Fruit fly (Drosophila melanogaster): ENCODE measurements around the gene Dad.

Dad gene

DNA sequence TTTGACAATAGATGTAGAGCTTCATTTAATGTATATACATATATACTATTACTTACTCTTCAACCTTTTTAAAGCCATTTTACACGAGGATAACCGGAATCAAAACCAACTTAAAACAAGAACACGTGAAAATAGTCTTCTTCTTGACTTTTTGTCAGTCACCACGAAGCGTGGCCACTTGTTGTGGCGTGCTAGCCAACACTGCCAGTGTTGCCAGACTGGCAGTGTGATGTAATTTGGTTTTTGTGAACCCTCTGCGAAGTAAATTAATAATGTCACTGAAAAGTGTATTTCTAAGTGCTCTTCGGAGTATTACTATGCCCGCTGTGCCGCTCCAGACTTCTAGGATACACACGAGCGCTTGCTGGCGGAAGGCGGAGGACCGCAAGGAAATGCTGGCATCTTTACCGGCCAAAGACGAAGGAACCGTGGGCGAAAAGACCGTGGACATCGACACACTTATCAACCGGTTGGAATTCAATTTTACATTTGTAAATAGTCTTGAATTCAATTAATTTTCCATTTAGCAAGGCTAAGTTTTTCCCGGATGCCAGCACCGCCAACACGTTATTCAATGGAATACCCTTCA, 18.8 kb downstream of the Dad start, which contains the start of the genes Ns1 and mRpS11 (continued):
- TF ChIP-seq CG1529 (GFP tag; optimal IDR thresholded peaks at IDR 0.05) = no peak
- no peak for TF ChIP-seq D19B (GFP tag; optimal IDR thresholded peaks at IDR 0.05)
- no peak for TF ChIP-seq stc (GFP tag; IDR thresholded peaks at IDR 0.05)
- no peak for TF ChIP-seq pros (GFP tag; optimal IDR thresholded peaks at IDR 0.05)
- peak; percentile 57; the same call in 2 of the 3 replicates for TF ChIP-seq Opbp (GFP tag; IDR thresholded peaks at IDR 0.05; ENCODE audit: partially characterized antibody)
- TF ChIP-seq klu (GFP tag; IDR thresholded peaks at IDR 0.05) = no peak
- TF ChIP-seq CG8089 (GFP tag; optimal IDR thresholded peaks at IDR 0.05) = no peak
- peak; percentile 39; the same call in 1 of the 2 replicates for TF ChIP-seq onecut (GFP tag; IDR thresholded peaks at IDR 0.05)
- TF ChIP-seq gsb (GFP tag; IDR thresholded peaks at IDR 0.05) = no peak
- no peak for TF ChIP-seq CG4730 (GFP tag; IDR thresholded peaks at IDR 0.05)
- TF ChIP-seq CG9932 (GFP tag; IDR thresholded peaks at IDR 0.05) = peak; percentile 64
- TF ChIP-seq z (GFP tag; IDR thresholded peaks at IDR 0.05) = no peak
- TF ChIP-seq lov (optimal IDR thresholded peaks at IDR 0.05) = no peak
- 0 out of 3 replicates have a peak, but pooled peaks have one; percentile 8 for TF ChIP-seq lov (GFP tag; IDR thresholded peaks at IDR 0.05)
- no peak for TF ChIP-seq tup (GFP tag; optimal IDR thresholded peaks at IDR 0.05)
- peak; percentile 29 for TF ChIP-seq CG13296 (GFP tag; optimal IDR thresholded peaks at IDR 0.05)
- peak; percentile 52; the same call in 2 of the 3 replicates for TF ChIP-seq CG6791 (GFP tag; IDR thresholded peaks at IDR 0.05; ENCODE audit: partially characterized antibody)
- TF ChIP-seq sc (optimal IDR thresholded peaks at IDR 0.05) = no peak
- no peak for TF ChIP-seq sc (GFP tag; optimal IDR thresholded peaks at IDR 0.05)
- peak; percentile 3 for TF ChIP-seq CG4854 (GFP tag; optimal IDR thresholded peaks at IDR 0.05)
- no peak for TF ChIP-seq CG11723 (GFP tag; optimal IDR thresholded peaks at IDR 0.05)
- peak; percentile 94 for TF ChIP-seq Med (GFP tag)
- TF ChIP-seq CG1647 (GFP tag; optimal IDR thresholded peaks at IDR 0.05) = no peak
- TF ChIP-seq peb (GFP tag; IDR thresholded peaks at IDR 0.05) = no peak
- TF ChIP-seq CG17328 (GFP tag; IDR thresholded peaks at IDR 0.05) = no peak
- no peak for TF ChIP-seq kay (GFP tag; optimal IDR thresholded peaks at IDR 0.05)
- TF ChIP-seq CG13894 (tag; optimal IDR thresholded peaks at IDR 0.05) = peak; percentile 20
- no peak for TF ChIP-seq Hr78 (GFP tag; optimal IDR thresholded peaks at IDR 0.05)
- TF ChIP-seq insv (GFP tag; optimal IDR thresholded peaks at IDR 0.05) = peak in 1 of 2 experiments; percentile 11
- TF ChIP-seq CG3847 (GFP tag; IDR thresholded peaks at IDR 0.05) = peak; percentile 63
- TF ChIP-seq CG10431 (GFP tag; optimal IDR thresholded peaks at IDR 0.05) = no peak
- no peak for TF ChIP-seq zen2 (GFP tag; IDR thresholded peaks at IDR 0.05; ENCODE audit: partially characterized antibody)
- no peak for TF ChIP-seq NK7.1 (GFP tag; optimal IDR thresholded peaks at IDR 0.05)
- TF ChIP-seq vnd (GFP tag; IDR thresholded peaks at IDR 0.05; ENCODE audit: partially characterized antibody) = no peak
- no peak for TF ChIP-seq Camta (GFP tag; optimal IDR thresholded peaks at IDR 0.05)
- TF ChIP-seq CG7372 (GFP tag; IDR thresholded peaks at IDR 0.05) = no peak
- no peak for TF ChIP-seq Spps (tag; optimal IDR thresholded peaks at IDR 0.05)
- no peak for TF ChIP-seq CG7271 (tag; optimal IDR thresholded peaks at IDR 0.05)
- no peak for TF ChIP-seq ro (GFP tag; IDR thresholded peaks at IDR 0.05)
- TF ChIP-seq CG11247 (GFP tag; IDR thresholded peaks at IDR 0.05) = 0 out of 2 replicates have a peak, but pooled peaks have one; percentile 30
- TF ChIP-seq pum (GFP tag; optimal IDR thresholded peaks at IDR 0.05) = peak; percentile 23
- TF ChIP-seq CG11085 (GFP tag; IDR thresholded peaks at IDR 0.05) = no peak
- TF ChIP-seq trh (GFP tag; optimal IDR thresholded peaks at IDR 0.05) = no peak
- TF ChIP-seq Dip3 (GFP tag; optimal IDR thresholded peaks at IDR 0.05) = peak; percentile 36
- TF ChIP-seq NfI (GFP tag; optimal IDR thresholded peaks at IDR 0.05) = peak; percentile 58
- TF ChIP-seq HLH54F (GFP tag; optimal IDR thresholded peaks at IDR 0.05) = peak; percentile 15
- TF ChIP-seq Gsc (GFP tag; IDR thresholded peaks at IDR 0.05) = no peak
- TF ChIP-seq bab2 (GFP tag; optimal IDR thresholded peaks at IDR 0.05) = no peak
- TF ChIP-seq so (GFP tag; IDR thresholded peaks at IDR 0.05) = no peak
- TF ChIP-seq sqz (GFP tag; optimal IDR thresholded peaks at IDR 0.05) = no peak
- no peak for TF ChIP-seq CG4707 (GFP tag; optimal IDR thresholded peaks at IDR 0.05)

Measured in whole organism, embryonic.